Worm (Caenorhabditis elegans) whole organism, young adult: ENCODE measurements around the gene nep-20.

Experiments used
- B0019.2 ChIP-seq: fragments of 200-800 bp; sonication (Bioruptor generic); conservative IDR thresholded peaks from 2 replicates; pipeline ENCODE4 v1.3.6; 2022; ENCODE audit warnings: missing genetic modification reagents, missing genetic modification characterization, missing compliant biosample characterization
- D2030.7 ChIP-seq: fragments of 200-800 bp; sonication (Bioruptor generic); IDR thresholded peaks from 2 replicates; pipeline ENCODE4 v1.3.6; 2022; ENCODE audit warnings: missing genetic modification reagents, missing genetic modification characterization, missing compliant biosample characterization
- K11D2.4 ChIP-seq: fragments of 200-800 bp; sonication (Bioruptor generic); IDR thresholded peaks from 2 replicates; pipeline ENCODE4 v1.3.6; 2022; ENCODE audit warnings: missing genetic modification reagents, missing genetic modification characterization, missing compliant biosample characterization
- K12H6.12 ChIP-seq: fragments of 200-800 bp; sonication (Bioruptor generic); optimal IDR thresholded peaks from 2 replicates; lab custom pipeline; 2018; ENCODE audit warnings: mild to moderate bottlenecking, missing genetic modification characterization, missing compliant biosample characterization
- ZK185.1 ChIP-seq: sonication (generic microtip); optimal IDR thresholded peaks from 2 replicates; lab custom pipeline; 2016; ENCODE audit warnings: mild to moderate bottlenecking, missing genetic modification characterization, missing compliant biosample characterization; ENCODE audit not compliant: poor library complexity, severe bottlenecking
- aptf-2 ChIP-seq: fragments of 200-800 bp; sonication (Bioruptor generic); conservative IDR thresholded peaks from 2 replicates; pipeline ENCODE4 v1.3.6; 2022; ENCODE audit warnings: missing genetic modification reagents, missing genetic modification characterization, missing compliant biosample characterization
- atf-7 ChIP-seq: sonication (generic microtip); optimal IDR thresholded peaks from 2 replicates; lab custom pipeline; 2017; ENCODE audit warnings: mild to moderate bottlenecking, missing genetic modification characterization, missing compliant biosample characterization
- athp-1 ChIP-seq: sonication (generic microtip); optimal IDR thresholded peaks from 2 replicates; lab custom pipeline; 2017; ENCODE audit warnings: mild to moderate bottlenecking, missing genetic modification characterization, missing compliant biosample characterization
- attf-5 ChIP-seq: fragments of 200-800 bp; sonication (Bioruptor generic); optimal IDR thresholded peaks from 2 replicates; lab custom pipeline; 2018; ENCODE audit warnings: mild to moderate bottlenecking, missing genetic modification characterization, missing compliant biosample characterization
- ceh-27 ChIP-seq: fragments of 200-800 bp; sonication (Bioruptor generic); optimal IDR thresholded peaks from 2 replicates; lab custom pipeline; 2018; ENCODE audit warnings: mild to moderate bottlenecking, missing genetic modification characterization, moderate library complexity, missing compliant biosample characterization
- ceh-58 ChIP-seq: fragments of 200-800 bp; sonication (Bioruptor generic); IDR thresholded peaks from 2 replicates; pipeline ENCODE4 v1.3.6; 2022; ENCODE audit warnings: missing genetic modification characterization, missing compliant biosample characterization
- chd-7 ChIP-seq: sonication (generic microtip); optimal IDR thresholded peaks from 2 replicates; lab custom pipeline; 2016; ENCODE audit warnings: mild to moderate bottlenecking, missing genetic modification characterization, moderate library complexity, missing compliant biosample characterization
- die-1 ChIP-seq: sonication (generic microtip); optimal IDR thresholded peaks from 2 replicates; lab custom pipeline; 2016; ENCODE audit warnings: missing genotype, mild to moderate bottlenecking, missing genetic modification characterization, missing compliant biosample characterization
- efl-1 ChIP-seq: fragments of 150-350 bp; optimal IDR thresholded peaks from 2 replicates; lab custom pipeline; 2014; ENCODE audit warnings: missing biosample characterization, missing genetic modification reagents, missing genetic modification characterization
- gei-17 ChIP-seq: fragments of 200-800 bp; sonication (Bioruptor generic); optimal IDR thresholded peaks from 2 replicates; lab custom pipeline; 2018; ENCODE audit warnings: mild to moderate bottlenecking, missing genetic modification characterization, missing compliant biosample characterization
- hmg-1.2 ChIP-seq: fragments of 200-800 bp; sonication (Bioruptor generic); IDR thresholded peaks from 2 replicates; pipeline ENCODE4 v1.3.6; 2022; ENCODE audit warnings: missing genetic modification reagents, missing genetic modification characterization, missing compliant biosample characterization
- lin-26 ChIP-seq: fragments of 200-800 bp; sonication (Bioruptor generic); IDR thresholded peaks from 2 replicates; pipeline ENCODE4 v1.3.6; 2022; ENCODE audit warnings: missing genetic modification reagents, missing genetic modification characterization, missing compliant biosample characterization
- lin-40 ChIP-seq: sonication (generic microtip); optimal IDR thresholded peaks from 2 replicates; lab custom pipeline; 2016; ENCODE audit warnings: missing genetic modification characterization, mild to moderate bottlenecking, missing compliant biosample characterization, missing genotype, missing genetic modification reagents
- madf-3 ChIP-seq: fragments of 200-800 bp; sonication (Bioruptor generic); IDR thresholded peaks from 2 replicates; pipeline ENCODE4 v1.3.6; 2022; ENCODE audit warnings: missing genetic modification reagents, missing genetic modification characterization, missing compliant biosample characterization
- mxl-1 ChIP-seq: sonication (generic microtip); optimal IDR thresholded peaks from 2 replicates; lab custom pipeline; 2016; ENCODE audit warnings: missing genetic modification characterization, missing compliant biosample characterization
- nfya-2 ChIP-seq: fragments of 200-800 bp; sonication (Bioruptor generic); IDR thresholded peaks from 2 replicates; pipeline ENCODE4 v1.3.6; 2022; ENCODE audit warnings: missing genetic modification reagents, missing genetic modification characterization, missing compliant biosample characterization
- nhr-80 ChIP-seq: sonication (generic microtip); optimal IDR thresholded peaks from 2 replicates; lab custom pipeline; 2016; ENCODE audit warnings: missing genetic modification characterization, missing compliant biosample characterization
- nhr-90 ChIP-seq: sonication (generic microtip); optimal IDR thresholded peaks from 2 replicates; lab custom pipeline; 2016; ENCODE audit warnings: missing genotype, mild to moderate bottlenecking, missing genetic modification characterization, missing compliant biosample characterization
- pbrm-1 ChIP-seq: fragments of 200-800 bp; sonication (Bioruptor generic); IDR thresholded peaks from 2 replicates; pipeline ENCODE4 v1.3.6; 2022; ENCODE audit warnings: missing genetic modification reagents, missing genetic modification characterization, missing compliant biosample characterization
- pha-4 ChIP-seq: fragments of 150-350 bp; sonication (generic microtip); optimal IDR thresholded peaks from 2 replicates; lab custom pipeline; 2014; ENCODE audit warnings: missing biosample characterization, missing genetic modification reagents, missing genetic modification characterization
- sea-2 ChIP-seq: fragments of 200-800 bp; sonication (Bioruptor generic); IDR thresholded peaks from 2 replicates; pipeline ENCODE4 v1.3.6; 2022; ENCODE audit warnings: missing genetic modification characterization, missing compliant biosample characterization
- sptf-2 ChIP-seq: fragments of 200-800 bp; sonication (Bioruptor generic); optimal IDR thresholded peaks from 2 replicates; lab custom pipeline; 2018; ENCODE audit warnings: mild to moderate bottlenecking, missing genetic modification characterization, missing compliant biosample characterization
- tlf-1 ChIP-seq: fragments of 200-800 bp; sonication (Bioruptor generic); optimal IDR thresholded peaks from 2 replicates; lab custom pipeline; 2018; ENCODE audit warnings: mild to moderate bottlenecking, missing genetic modification characterization, missing compliant biosample characterization
- ztf-28 ChIP-seq: fragments of 200-800 bp; sonication (Bioruptor generic); IDR thresholded peaks from 2 replicates; pipeline ENCODE4 v1.3.6; 2022; ENCODE audit warnings: missing genetic modification reagents, missing genetic modification characterization, missing compliant biosample characterization

nep-20 gene

ce11 chrII:3425433-3425832, 30.0 kb upstream of the nep-20 start, which contains the start of gene nep-11:
Gene nep-11 (minus strand): TSS chrII:3425533.
- no peak for TF ChIP-seq atf-7 (tag; lab: Kevin White, UChicago)
- no peak for TF ChIP-seq die-1 (tag; lab: Kevin White, UChicago)
- no peak for TF ChIP-seq pha-4 (tag; lab: Kevin White, UChicago)
- TF ChIP-seq lin-26 (GFP tag; lab: Robert Waterston, UW): no peak
- no peak for TF ChIP-seq ztf-28 (GFP tag; lab: Robert Waterston, UW)
- TF ChIP-seq nhr-90 (tag; lab: Kevin White, UChicago): no peak
- TF ChIP-seq madf-3 (GFP tag; lab: Robert Waterston, UW): no peak
- no peak for TF ChIP-seq tlf-1 (GFP tag; lab: Kevin White, UChicago)
- TF ChIP-seq lin-40: no peak
- TF ChIP-seq gei-17: no peak
- TF ChIP-seq mxl-1 (tag; lab: Kevin White, UChicago): no peak
- TF ChIP-seq, all 124 proteins: peak for 0

ce11 chrII:3422938-3423337, 27.6 kb upstream of the nep-20 start:
- TF ChIP-seq ceh-27 (GFP tag; lab: Kevin White, UChicago): no peak
- peak; percentile 34; the same call in 1 of the 2 replicates for TF ChIP-seq hmg-1.2

ce11 chrII:3416528-3416927, 21.1 kb upstream of the nep-20 start, which contains the start of gene nep-6:
Gene nep-6 (plus strand): TSS chrII:3416828.
- TF ChIP-seq chd-7 (tag; lab: Kevin White, UChicago) (no peak), athp-1 (no peak), ZK185.1 (tag; lab: Kevin White, UChicago) (no peak), nfya-2 (GFP tag; lab: Robert Waterston, UW) (no peak), sptf-2 (no peak), B0019.2 (no peak), nhr-90 (tag; lab: Kevin White, UChicago) (no peak)

- peak; percentile 67; the same call in 1 of the 2 replicates for TF ChIP-seq aptf-2 (GFP tag; lab: Robert Waterston, UW)
- no peak for TF ChIP-seq ceh-27 (GFP tag; lab: Kevin White, UChicago)
- TF ChIP-seq, all 124 proteins: peak for 1
Measured at ce11 chrII:3414383-3414910, 19.1 kb upstream of the nep-20 start, which contains the start of the genes F18A12.7 and F18A12.2. Gene F18A12.7 (minus strand): TSS chrII:3414483. Gene F18A12.2 (plus strand): TSS chrII:3414860.

ce11 chrII:3403535-3403934, 8.2 kb upstream of the nep-20 start, which contains the start of gene nep-8:
Gene nep-8 (plus strand): TSS chrII:3403835.
- TF ChIP-seq hmg-1.2 (no peak), sea-2 (GFP tag; lab: Robert Waterston, UW) (no peak), atf-7 (tag; lab: Kevin White, UChicago) (no peak), pbrm-1 (GFP tag; lab: Robert Waterston, UW) (no peak)

- TF ChIP-seq nhr-80: no peak
Measured at ce11 chrII:3402854-3403253, 7.5 kb upstream of the nep-20 start, which contains the start of gene nep-10. Gene nep-10 (minus strand): TSS chrII:3402954.

- TF ChIP-seq K11D2.4 (no peak), K12H6.12 (tag; lab: Kevin White, UChicago) (no peak), D2030.7 (GFP tag; lab: Robert Waterston, UW) (no peak), ceh-58 (GFP tag; lab: Robert Waterston, UW) (no peak), efl-1 (no peak), attf-5 (no peak), ceh-27 (GFP tag; lab: Kevin White, UChicago) (no peak), pha-4 (tag; lab: Kevin White, UChicago) (no peak)
Measured at ce11 chrII:3399212-3399611, 3.8 kb upstream of the nep-20 start, which contains the start of gene nep-9. Gene nep-9 (minus strand): TSS chrII:3399312.
